Worm (Caenorhabditis elegans) whole organism, L1 larva: Measurements from ENCODE around the gene C16C10.2.

Experiments
- elt-3 ChIP-seq, 6 experiments: fragments of 150-350 bp in 1 of 6; sonication (generic microtip); optimal IDR thresholded peaks; 2 replicates each; lab custom pipeline; 2017 to 2018; ENCODE audit warnings: missing biosample characterization in 6 of 6, missing genetic modification characterization in 6 of 6, inconsistent platforms in 1 of 6
- fos-1 ChIP-seq: fragments of 150-350 bp; optimal IDR thresholded peaks from 2 replicates; lab custom pipeline; 2014; ENCODE audit warnings: missing biosample characterization, missing genetic modification characterization
- mdl-1 ChIP-seq, 2 experiments: fragments of 150-350 bp; optimal IDR thresholded peaks; 2 replicates each; lab custom pipeline; 2014 to 2017; ENCODE audit warnings: missing biosample characterization in 2 of 2, missing genetic modification characterization in 2 of 2, inconsistent platforms in 1 of 2
- skn-1 ChIP-seq: fragments of 150-350 bp; optimal IDR thresholded peaks from 2 replicates; lab custom pipeline; 2014; ENCODE audit warnings: missing biosample characterization, missing genetic modification characterization
- unc-86 ChIP-seq: sonication (generic microtip); optimal IDR thresholded peaks from 2 replicates; lab custom pipeline; 2016; ENCODE audit warnings: missing genetic modification characterization, missing compliant biosample characterization

ce11 chrIII:4194349-4195110 is 16.1 kb upstream of the C16C10.2 start:
- TF ChIP-seq elt-3 (tag; optimal IDR thresholded peaks at IDR 0.05; lab: Kevin White, UChicago) (no peak), unc-86 (tag; lab: Kevin White, UChicago) (no peak), fos-1 (tag; lab: Kevin White, UChicago) (no peak), skn-1 (tag; lab: Kevin White, UChicago) (no peak), mdl-1 (tag; optimal IDR thresholded peaks at IDR 0.05; lab: Kevin White, UChicago) (no peak)
